Worm (Caenorhabditis elegans) whole organism, dauer: Measurements from ENCODE around the gene C06E4.5.
"Not testable (repeated sequence)": the region's sequence is repeated elsewhere in the genome, so short reads cannot be mapped to it uniquely, and the experiment has no call there.

Experiments used
- unc-62 ChIP-seq: sonication (generic microtip); optimal IDR thresholded peaks from 2 replicates; lab custom pipeline; 2017; ENCODE audit warnings: missing biosample characterization, missing genetic modification reagents, missing genetic modification characterization

The C06E4.5 gene

DNA sequence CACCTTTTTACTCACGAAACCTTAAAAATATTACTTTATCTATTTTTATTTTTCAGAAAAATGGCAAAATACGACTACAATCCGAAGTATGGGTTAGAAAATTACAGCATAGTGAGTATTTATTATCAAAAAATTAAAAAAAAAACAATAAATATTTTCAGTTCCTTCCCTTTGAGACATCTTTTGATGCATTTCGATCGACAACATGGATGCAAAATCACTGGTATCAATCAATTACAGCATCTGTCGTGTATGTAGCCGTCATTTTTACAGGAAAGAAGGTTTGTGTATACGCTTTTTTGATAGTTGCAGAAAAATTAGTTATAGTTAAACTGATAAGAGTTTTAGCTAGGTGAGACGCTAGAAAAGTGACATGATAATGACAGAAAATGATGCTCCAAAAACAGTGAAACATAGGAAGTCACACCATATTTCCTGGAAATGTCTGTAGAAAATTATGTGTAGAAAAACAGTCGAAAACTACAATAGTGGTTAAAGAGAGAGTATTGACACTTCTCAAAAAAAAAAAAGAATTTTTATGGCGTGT is 17.0 kb upstream of the C06E4.5 start, which contains the start of gene elo-3:
Gene elo-3, plus strand, starts transcription at position 51 of the 547 bp plus-strand sequence.
- no peak for TF ChIP-seq unc-62

DNA sequence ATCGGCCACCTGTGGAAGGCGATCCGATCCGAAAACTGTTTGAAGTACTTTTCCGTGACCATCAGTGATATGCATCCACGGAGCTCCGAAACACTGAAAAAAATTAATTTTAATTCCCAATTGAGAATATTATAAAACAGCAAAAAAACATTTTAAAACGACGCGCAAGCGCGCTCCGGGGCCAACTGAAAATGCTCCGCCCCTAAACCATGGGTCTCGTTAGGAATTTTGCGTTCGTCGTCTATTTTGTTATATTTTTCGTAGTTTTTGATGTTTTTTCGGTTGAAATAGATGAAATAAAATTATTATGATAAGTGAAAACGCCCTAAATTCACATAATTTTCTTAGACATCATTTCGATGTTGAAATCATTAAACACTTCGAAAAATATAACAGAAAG is 14.2 kb upstream of the C06E4.5 start:
- TF ChIP-seq unc-62: no peak

DNA sequence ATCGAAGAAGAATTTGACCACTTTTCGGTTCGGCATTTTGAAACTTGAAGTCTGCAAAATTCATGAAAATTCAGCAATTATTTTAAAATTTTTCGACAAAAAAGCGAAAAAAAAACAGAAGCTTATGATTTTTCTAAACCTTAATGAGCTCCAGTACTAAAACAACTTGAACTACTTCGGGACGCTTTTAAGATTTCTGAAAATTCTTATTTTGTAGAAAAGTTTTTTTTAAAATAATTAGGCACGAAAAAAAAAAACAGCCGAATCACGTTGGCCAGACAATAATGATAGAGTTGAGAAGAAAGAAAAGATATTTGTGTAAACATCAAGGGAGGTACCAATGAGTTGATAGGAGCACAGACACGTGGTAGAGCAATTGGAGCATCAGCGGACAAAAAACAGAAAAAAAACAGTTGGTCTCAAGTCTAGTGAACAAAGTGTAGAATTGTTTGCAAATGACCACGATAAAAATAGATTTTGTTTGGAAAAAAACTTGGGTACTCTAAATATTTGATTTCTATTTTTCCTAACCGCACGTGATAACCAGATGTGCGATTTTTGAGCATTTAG is 12.5 kb upstream of the C06E4.5 start, which contains the start of gene gstk-2:
Gene gstk-2, minus strand, starts transcription at position 51 of the 570 bp plus-strand sequence.
- no peak for TF ChIP-seq unc-62

DNA sequence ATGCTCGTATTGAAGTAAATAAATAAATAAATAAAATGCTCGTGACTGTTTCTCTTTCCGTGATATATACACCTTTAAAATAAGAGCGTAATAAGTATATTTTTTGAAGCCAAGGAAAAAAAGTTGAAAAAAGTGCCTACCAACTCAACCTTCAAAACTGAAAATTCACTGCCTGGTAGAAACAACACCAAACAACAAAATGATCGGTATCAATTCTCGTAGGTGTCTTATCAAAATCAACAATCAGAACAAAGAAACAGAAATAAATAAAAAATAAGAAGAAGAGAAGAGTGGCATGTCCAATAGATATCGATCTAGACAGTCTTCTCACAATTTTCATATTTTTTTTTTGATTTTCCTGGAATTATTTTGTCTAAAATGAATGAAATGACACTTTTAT is 10.9 kb upstream of the C06E4.5 start, which contains the start of gene afmd-1:
Gene afmd-1, plus strand, starts transcription at position 316 of the 400 bp plus-strand sequence.
- no peak for TF ChIP-seq unc-62

DNA sequence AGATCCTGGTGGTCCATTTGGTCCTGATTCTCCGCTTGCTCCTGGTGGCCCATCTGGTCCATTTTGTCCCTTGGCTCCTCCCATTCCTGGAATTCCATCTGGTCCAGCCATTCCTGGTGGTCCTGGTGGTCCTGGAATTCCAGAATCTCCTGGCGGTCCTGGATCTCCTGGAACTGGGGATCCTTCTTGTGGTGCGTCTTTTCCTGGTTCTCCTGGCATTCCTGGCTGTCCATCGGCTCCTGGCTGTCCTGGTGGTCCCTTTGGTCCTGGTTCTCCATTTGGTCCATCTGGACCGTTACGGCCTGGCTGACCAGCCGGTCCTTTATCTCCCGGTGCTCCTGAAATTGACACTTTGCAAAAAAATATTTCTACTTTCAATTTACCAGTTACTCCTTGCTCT is 9.2 kb upstream of the C06E4.5 start:
- no peak for TF ChIP-seq unc-62

DNA sequence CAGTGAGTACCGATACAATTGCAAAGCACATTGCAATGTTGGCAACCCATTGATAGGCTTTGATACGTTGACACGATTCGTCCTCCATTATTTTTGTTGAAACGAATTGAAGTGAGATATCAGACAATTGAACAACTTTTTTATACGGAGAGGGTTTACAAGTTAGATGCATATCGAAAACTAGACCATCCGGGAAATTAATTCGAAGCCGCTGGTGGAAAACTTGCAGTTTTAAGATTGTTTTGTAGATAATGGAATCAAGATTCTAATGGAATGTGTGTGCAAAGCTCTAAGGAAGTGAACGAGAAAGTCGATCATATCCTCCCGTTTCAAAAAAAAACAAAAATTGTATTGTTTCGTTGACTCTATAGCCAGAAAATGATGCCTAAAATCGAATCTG is 8.2 kb upstream of the C06E4.5 start, which contains the start of gene col-114:
Gene col-114, minus strand, starts transcription at position 101 of the 400 bp plus-strand sequence.
- TF ChIP-seq unc-62: no peak

DNA sequence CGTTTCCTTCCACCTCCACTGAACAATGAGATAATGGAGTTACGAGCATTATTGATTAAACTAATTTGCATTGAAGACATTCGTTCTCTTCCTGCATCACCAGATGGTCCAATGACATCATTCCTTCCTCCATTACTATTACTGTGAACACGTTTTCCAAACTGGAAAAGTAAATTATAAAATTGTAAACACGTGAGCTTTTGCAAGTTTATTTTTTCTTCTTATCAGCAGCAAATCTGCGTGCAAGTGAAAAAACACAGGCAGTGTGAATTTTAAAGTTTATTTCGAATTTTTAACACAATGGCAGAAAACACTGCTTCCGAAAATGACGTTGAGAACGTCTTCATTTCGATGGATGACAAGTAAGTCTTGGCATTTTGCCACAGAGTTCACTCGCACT is 7.5 kb upstream of the C06E4.5 start, which contains the start of gene D2024.1:
Gene D2024.1, plus strand, starts transcription at position 301 of the 400 bp plus-strand sequence.
- not testable (repeated sequence) for TF ChIP-seq unc-62

DNA sequence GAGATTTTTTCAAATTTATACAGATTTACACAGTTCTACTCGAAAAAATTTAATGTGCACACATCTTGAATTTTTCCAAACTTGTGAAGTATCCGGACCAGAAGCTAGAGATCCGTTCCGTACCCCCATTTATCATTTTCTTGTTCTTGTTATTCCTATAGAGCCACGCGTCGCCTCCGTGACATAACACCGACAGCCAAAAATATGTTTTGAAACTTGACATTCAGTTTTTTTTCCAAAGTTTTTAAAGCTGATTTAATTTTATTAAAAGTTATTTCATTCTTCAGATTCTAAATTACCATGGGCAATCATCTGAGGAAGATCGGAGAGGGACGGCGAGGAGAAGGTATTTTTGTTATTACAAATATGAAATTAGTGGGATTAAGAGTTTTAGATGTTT is 4.6 kb upstream of the C06E4.5 start, which contains the start of gene D2024.18:
Gene D2024.18, plus strand, starts transcription at position 301 of the 400 bp plus-strand sequence.
- no peak for TF ChIP-seq unc-62

DNA sequence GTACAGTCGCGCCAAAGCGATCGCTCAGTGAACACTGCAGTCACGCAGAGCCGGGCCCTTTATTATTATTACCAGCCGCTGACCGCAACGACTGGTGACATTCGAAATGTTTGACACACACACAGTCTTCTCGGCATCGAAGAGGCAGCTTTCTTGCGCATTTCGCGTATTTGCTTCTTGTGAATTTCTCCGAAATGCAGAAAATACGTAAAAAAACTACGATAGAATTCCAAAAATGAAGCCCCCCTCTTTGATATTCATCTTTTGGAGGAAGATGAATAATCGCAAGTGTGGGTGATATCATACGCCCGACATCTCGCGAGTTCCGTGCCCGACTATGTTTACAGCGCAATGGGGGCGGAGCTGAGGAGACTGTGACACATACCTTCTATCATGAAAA is 1.5 kb upstream of the C06E4.5 start:
- TF ChIP-seq unc-62: no peak

DNA sequence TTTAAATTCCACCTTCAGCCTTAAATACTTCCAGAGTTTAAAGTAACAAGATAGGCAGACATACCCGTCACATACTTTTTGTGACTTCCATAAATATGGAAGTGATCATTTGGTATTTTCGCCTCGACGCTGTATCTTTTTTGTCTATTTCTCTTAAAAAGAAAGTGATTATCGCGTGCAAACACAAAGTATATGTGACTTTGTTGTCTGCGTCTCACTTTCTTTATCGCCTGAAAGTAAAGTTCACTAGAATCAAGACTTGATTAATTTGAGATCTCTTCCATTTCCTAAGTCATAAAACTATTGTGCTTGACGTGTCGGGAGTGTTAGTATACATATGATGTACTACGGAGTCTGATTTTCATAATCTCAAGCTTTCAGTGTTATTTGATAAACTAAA is 3.5 kb downstream of the C06E4.5 start, which contains the start of gene C06E4.6:
Gene C06E4.6, minus strand, starts transcription at position 51 of the 400 bp plus-strand sequence.
- TF ChIP-seq unc-62: no peak

DNA sequence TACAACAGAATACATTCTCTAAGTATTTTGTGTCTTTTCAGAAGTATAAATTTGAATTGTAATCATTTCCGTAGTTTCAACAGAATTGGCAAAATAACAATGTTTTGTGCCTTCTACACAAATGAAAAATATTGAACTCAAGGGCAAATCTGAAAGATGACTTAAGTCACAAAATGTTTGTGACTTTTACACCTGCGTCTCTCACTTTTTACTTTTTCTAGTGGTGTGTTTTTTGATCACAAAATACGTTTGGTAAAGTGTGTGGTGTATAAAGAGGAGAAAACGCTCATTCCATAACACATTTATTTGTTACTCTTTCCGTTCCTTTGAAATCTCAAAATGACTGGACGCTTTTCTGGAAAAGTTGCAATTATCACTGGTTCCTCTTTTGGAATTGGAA is 5.8 kb downstream of the C06E4.5 start, which contains the start of gene C06E4.3:
Gene C06E4.3, plus strand, starts transcription at position 289 of the 400 bp plus-strand sequence.
- TF ChIP-seq unc-62: no peak

DNA sequence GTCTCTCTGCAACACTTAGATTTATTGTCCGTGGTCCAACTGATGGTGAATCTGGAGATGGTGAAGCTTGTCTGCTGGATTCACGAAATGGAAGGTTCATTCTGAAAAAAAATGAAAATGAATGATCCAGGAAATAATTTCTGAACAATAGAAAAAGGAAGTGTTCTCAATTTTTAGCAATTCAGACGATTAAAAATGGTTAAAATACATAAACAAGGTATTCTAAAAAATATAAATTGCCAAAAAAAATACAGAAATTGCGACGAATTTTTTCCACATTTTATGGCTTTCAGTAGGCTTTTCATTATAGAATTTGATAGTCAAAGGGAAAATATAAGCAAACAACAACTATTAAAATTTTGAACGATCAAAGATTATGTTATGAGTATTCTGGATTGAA is 8.3 kb downstream of the C06E4.5 start, which contains the start of gene glb-2:
Gene glb-2, minus strand, starts transcription at position 101 of the 400 bp plus-strand sequence.
- no peak for TF ChIP-seq unc-62

DNA sequence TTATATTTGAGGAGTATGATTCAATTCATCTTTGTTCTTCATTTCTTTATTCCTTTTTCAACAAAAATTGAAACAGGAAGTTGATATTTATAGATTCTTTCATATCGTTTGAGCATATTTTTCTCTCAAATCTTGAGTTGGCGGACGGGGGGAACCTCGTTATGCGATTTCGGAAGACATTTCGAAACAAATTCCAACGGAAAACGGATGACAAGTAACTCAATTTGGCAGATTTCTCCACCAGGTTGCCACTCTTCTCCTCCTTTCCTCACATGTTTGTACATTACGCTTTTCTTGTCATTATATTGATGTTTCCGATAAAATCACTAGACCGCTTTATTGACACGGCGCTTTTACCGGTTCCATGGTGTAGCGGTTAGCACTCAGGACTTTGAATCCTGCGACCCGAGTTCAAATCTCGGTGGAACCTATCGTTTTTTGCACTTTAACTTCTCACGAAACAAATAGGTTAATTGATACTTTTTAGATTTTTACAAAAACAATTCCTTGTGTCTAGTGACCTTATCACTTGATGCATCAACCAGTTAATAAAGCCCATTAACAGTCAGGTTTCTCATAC is 20.3 kb downstream of the C06E4.5 start:
- no peak for TF ChIP-seq unc-62

DNA sequence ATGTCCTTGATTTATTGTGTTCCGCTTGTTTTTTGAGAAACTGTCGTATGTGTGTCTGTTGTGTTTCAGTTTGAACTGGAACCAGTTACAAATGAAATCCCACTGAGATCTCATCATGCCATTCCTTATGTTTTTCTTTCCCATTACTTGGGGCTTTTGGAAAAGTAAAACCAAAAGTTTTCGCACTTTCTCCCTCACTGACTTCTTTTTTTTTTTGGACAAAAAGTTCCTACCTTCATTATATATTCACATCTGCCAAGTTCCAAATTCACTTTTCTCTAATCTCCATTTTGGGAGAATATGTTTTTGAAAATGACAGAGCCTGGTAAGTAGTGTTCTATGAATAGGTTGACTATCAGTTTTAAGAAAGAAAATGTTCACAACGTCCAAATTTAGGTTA is 21.9 kb downstream of the C06E4.5 start, which contains the start of gene C06E4.2:
Gene C06E4.2, plus strand, starts transcription at position 301 of the 400 bp plus-strand sequence.
- TF ChIP-seq unc-62: no peak

DNA sequence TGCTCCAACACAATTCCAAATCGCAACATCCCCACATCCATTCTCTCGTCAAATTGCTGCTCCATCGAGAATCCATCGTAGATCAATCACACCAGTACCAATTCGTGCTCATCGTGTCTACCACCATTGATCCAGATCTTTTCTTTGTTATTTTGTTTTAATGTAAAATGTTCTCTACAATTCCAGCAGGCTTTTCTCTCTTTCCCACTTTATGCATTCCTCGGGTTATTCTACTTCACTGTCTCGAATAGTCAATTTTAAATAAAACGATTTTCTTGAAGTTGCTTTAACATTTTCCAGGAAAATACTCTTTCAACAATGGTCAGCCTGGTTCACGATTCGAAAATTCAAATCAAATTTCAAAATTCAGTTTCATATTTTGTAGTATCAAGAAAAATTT is 28.2 kb downstream of the C06E4.5 start, which contains the start of gene C06E4.1:
Gene C06E4.1, plus strand, starts transcription at position 301 of the 400 bp plus-strand sequence.
- TF ChIP-seq unc-62: no peak

DNA sequence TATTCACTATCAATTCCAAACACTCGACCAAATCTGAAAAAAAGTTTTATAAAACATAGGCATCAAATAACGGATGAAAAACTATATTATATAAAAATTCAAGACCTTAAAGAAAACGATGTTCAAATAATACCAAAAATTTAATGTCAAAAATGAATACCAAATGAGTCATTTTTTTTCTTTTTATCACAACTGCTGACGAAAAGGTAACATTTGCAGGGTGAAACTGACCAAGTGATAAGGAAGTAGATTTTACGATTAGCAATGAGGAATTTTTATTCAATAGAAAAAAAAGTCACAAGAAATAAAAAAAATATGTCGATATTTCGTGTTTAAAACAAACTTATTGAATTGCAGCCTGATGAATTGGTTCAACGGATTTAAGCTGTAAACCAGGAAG is 31.0 kb downstream of the C06E4.5 start, which contains the start of gene C06E4.8:
Gene C06E4.8, minus strand, starts transcription at position 37 of the 400 bp plus-strand sequence.
- no peak for TF ChIP-seq unc-62

DNA sequence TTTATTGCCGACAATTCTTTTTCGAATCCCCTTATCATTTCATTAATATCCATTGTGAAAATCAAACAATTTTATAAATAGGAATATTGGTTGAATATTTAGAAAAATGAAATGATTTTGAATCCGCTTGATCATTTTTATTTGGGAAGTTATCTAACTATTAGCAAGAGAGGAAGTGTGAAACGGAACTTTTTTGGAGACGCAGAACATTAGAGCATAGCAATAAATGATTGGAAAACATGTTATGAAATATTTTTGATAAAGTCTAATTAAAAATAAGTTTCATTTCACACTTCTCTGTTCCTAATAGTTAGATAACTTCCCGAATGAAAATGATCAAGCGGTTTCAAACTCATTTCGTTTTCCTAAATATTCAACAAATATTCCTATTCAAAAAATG is 32.7 kb downstream of the C06E4.5 start, which contains the start of gene F42C5.3:
Gene F42C5.3, minus strand, starts transcription at position 101 of the 400 bp plus-strand sequence.
- no peak for TF ChIP-seq unc-62
